Fruit fly (Drosophila melanogaster): ENCODE data around the gene CG16863.

CG16863 gene

dm6 chr2L:13803805-13804560 is 13.2 kb downstream of the CG16863 start:
- TF ChIP-seq h (GFP tag; optimal IDR thresholded peaks at IDR 0.05) (no peak), CrebA (GFP tag; optimal IDR thresholded peaks at IDR 0.05; ENCODE audit: borderline replicate concordance) (no peak), Abd-B (GFP tag; optimal IDR thresholded peaks at IDR 0.05) (no peak), Jra (GFP tag; optimal IDR thresholded peaks at IDR 0.05) (no peak), psq (GFP tag; optimal IDR thresholded peaks at IDR 0.05) (no peak), foxo (GFP tag; optimal IDR thresholded peaks at IDR 0.05) (peak in 1 of 2 experiments; percentile 4), Rel (GFP tag; optimal IDR thresholded peaks at IDR 0.05) (no peak), Rel (tag; optimal IDR thresholded peaks at IDR 0.05) (peak; percentile 52), br (GFP tag; optimal IDR thresholded peaks at IDR 0.05) (peak; percentile 44), usp (GFP tag; optimal IDR thresholded peaks at IDR 0.05) (no peak), dl (GFP tag; optimal IDR thresholded peaks at IDR 0.05; ENCODE audit: insufficient read depth in 1 of 2, partially characterized antibody in 2 of 2) (no peak), Dfd (GFP tag; optimal IDR thresholded peaks at IDR 0.05) (no peak), HLH106 (tag; optimal IDR thresholded peaks at IDR 0.05) (no peak)

DNA sequence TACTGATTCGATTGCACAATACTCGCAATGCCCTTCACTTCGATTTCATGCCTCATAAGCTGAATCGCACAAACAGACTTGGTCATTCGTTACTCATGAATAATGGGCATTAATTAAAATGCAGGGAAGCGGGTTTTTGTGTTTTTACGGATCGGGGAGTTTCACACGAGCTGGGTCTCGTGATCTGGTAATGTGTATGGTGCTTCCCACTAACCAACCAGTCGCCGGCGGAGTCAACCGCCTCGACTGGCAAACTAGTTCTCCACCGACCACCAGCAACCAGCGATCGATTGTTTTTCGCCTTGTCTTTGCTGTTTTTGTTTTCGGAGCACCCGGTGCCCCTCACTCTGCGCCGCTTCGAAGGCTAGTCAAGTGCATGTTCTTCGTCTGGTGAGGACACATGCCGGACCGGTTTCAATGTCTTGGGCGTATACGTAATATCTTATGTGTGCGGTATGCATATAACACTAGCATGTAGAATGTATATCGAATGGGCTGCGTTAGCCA is 13.9 kb downstream of the CG16863 start:
- no peak for TF ChIP-seq Rel (GFP tag; optimal IDR thresholded peaks at IDR 0.05)
- TF ChIP-seq Rel (tag; optimal IDR thresholded peaks at IDR 0.05): peak; percentile 8
- peak; percentile 4 for TF ChIP-seq Dif (GFP tag; optimal IDR thresholded peaks at IDR 0.05; ENCODE audit: partially characterized antibody)
- TF ChIP-seq rgr (GFP tag; optimal IDR thresholded peaks at IDR 0.05): no peak
- TF ChIP-seq Hr83 (GFP tag; optimal IDR thresholded peaks at IDR 0.05; ENCODE audit: poor library complexity, severe bottlenecking): peak; percentile 10

DNA sequence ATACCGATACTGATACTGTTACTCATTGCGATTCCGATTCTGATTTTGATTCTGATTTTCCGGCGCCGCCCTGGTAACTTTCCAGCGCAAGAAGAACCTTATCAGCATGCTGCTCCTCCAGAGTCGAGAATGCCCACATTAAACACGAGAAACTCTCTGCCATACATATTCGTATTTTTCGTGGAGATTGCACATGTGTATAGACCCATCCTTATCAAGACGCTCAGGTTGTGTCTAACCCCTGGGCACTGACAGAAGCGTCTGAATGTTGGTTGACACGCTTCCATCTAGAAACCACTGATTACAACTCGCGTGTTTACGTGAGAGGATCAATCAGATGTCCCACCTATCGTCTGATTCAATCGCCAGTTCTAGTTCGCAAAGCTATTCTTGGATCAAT is 14.4 kb downstream of the CG16863 start:
- no peak for TF ChIP-seq foxo (GFP tag; optimal IDR thresholded peaks at IDR 0.05)
- TF ChIP-seq GATAd (GFP tag; optimal IDR thresholded peaks at IDR 0.05): no peak
- no peak for TF ChIP-seq woc (GFP tag; optimal IDR thresholded peaks at IDR 0.05)
- no peak for TF ChIP-seq Rel (GFP tag; optimal IDR thresholded peaks at IDR 0.05)
- no peak for TF ChIP-seq Rel (tag; optimal IDR thresholded peaks at IDR 0.05)
- TF ChIP-seq sage (GFP tag; optimal IDR thresholded peaks at IDR 0.05): no peak
- no peak for TF ChIP-seq CG9705 (GFP tag; optimal IDR thresholded peaks at IDR 0.05)
- no peak for TF ChIP-seq OdsH (GFP tag; optimal IDR thresholded peaks at IDR 0.05)
- TF ChIP-seq psq (GFP tag; optimal IDR thresholded peaks at IDR 0.05): no peak
- TF ChIP-seq dmrt93B (GFP tag; optimal IDR thresholded peaks at IDR 0.05): no peak
- no peak for TF ChIP-seq N (GFP tag; optimal IDR thresholded peaks at IDR 0.05)
- no peak for TF ChIP-seq Sp1 (GFP tag; optimal IDR thresholded peaks at IDR 0.05)
- TF ChIP-seq fru (GFP tag; optimal IDR thresholded peaks at IDR 0.05): no peak
- no peak for TF ChIP-seq Hnf4 (GFP tag; optimal IDR thresholded peaks at IDR 0.05)
- TF ChIP-seq Jra (GFP tag; optimal IDR thresholded peaks at IDR 0.05): no peak
- no peak for TF ChIP-seq lola (GFP tag; optimal IDR thresholded peaks at IDR 0.05)
- TF ChIP-seq Dfd (GFP tag; optimal IDR thresholded peaks at IDR 0.05): no peak
- no peak for TF ChIP-seq tai (GFP tag; optimal IDR thresholded peaks at IDR 0.05)

- no peak for TF ChIP-seq Dfd (GFP tag; optimal IDR thresholded peaks at IDR 0.05)
- no peak for TF ChIP-seq Jra (GFP tag; optimal IDR thresholded peaks at IDR 0.05)
- TF ChIP-seq fru (GFP tag; optimal IDR thresholded peaks at IDR 0.05): peak; percentile 42
- peak; percentile 13 for TF ChIP-seq OdsH (GFP tag; optimal IDR thresholded peaks at IDR 0.05)
- no peak for TF ChIP-seq Hr78 (GFP tag; optimal IDR thresholded peaks at IDR 0.05)
- TF ChIP-seq rgr (GFP tag; optimal IDR thresholded peaks at IDR 0.05): peak; percentile 52
- peak; percentile 55 for TF ChIP-seq h (GFP tag; optimal IDR thresholded peaks at IDR 0.05)
- TF ChIP-seq Hr83 (GFP tag; optimal IDR thresholded peaks at IDR 0.05; ENCODE audit: poor library complexity, severe bottlenecking): peak; percentile 76
Observed at dm6 chr2L:13807097-13807496, 16.3 kb downstream of the CG16863 start.

DNA sequence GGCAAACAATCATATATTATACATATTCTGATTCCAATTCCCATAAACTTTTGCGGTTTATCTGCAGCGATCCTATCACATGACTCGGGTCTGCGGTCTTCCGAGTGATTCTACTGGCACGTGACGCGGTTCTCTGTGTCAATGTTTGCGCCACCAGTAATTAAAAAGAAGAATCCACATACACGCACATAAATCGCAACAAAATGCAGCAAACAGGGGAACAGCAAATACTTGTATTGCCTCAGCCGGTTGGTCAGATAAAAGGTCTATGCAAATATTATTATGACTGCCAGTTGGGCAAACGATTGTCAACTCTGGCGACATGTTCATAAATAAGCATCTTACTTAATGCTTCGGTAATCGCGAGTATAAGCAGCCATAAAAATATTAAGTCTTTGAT is 17.2 kb downstream of the CG16863 start:
- TF ChIP-seq brk (GFP tag; optimal IDR thresholded peaks at IDR 0.05): no peak
- no peak for TF ChIP-seq Hr78 (GFP tag; optimal IDR thresholded peaks at IDR 0.05)
- peak; percentile 34 for TF ChIP-seq OdsH (GFP tag; optimal IDR thresholded peaks at IDR 0.05)
- no peak for TF ChIP-seq fru (GFP tag; optimal IDR thresholded peaks at IDR 0.05)
- no peak for TF ChIP-seq Abd-B (GFP tag; optimal IDR thresholded peaks at IDR 0.05)
- no peak for TF ChIP-seq woc (GFP tag; optimal IDR thresholded peaks at IDR 0.05)
- TF ChIP-seq Hnf4 (GFP tag; optimal IDR thresholded peaks at IDR 0.05): no peak
- no peak for TF ChIP-seq dmrt93B (GFP tag; optimal IDR thresholded peaks at IDR 0.05)
- TF ChIP-seq HLH106 (tag; optimal IDR thresholded peaks at IDR 0.05): no peak
- TF ChIP-seq Myc (optimal IDR thresholded peaks at IDR 0.05): no peak
- TF ChIP-seq sage (GFP tag; optimal IDR thresholded peaks at IDR 0.05): no peak
- TF ChIP-seq pan (optimal IDR thresholded peaks at IDR 0.05): no peak
- no peak for TF ChIP-seq psq (GFP tag; optimal IDR thresholded peaks at IDR 0.05)
- no peak for TF ChIP-seq dl (GFP tag; optimal IDR thresholded peaks at IDR 0.05; ENCODE audit: insufficient read depth in 1 of 2, partially characterized antibody in 2 of 2)
- no peak for TF ChIP-seq CG9705 (GFP tag; optimal IDR thresholded peaks at IDR 0.05)
- TF ChIP-seq N (GFP tag; optimal IDR thresholded peaks at IDR 0.05): no peak
- peak; percentile 3 for TF ChIP-seq CG32264 (GFP tag; optimal IDR thresholded peaks at IDR 0.05)
- peak; percentile 64 for TF ChIP-seq Hr83 (GFP tag; optimal IDR thresholded peaks at IDR 0.05; ENCODE audit: poor library complexity, severe bottlenecking)
- no peak for TF ChIP-seq ey (GFP tag; optimal IDR thresholded peaks at IDR 0.05)
- no peak for TF ChIP-seq GATAd (GFP tag; optimal IDR thresholded peaks at IDR 0.05)
- TF ChIP-seq foxo (GFP tag; optimal IDR thresholded peaks at IDR 0.05): no peak
- no peak for TF ChIP-seq Vsx2 (GFP tag; optimal IDR thresholded peaks at IDR 0.05; ENCODE audit: partially characterized antibody)
- TF ChIP-seq Mio (GFP tag; optimal IDR thresholded peaks at IDR 0.05): no peak
- no peak for TF ChIP-seq br (GFP tag; optimal IDR thresholded peaks at IDR 0.05)
- no peak for TF ChIP-seq CrebA (GFP tag; optimal IDR thresholded peaks at IDR 0.05; ENCODE audit: borderline replicate concordance)
- TF ChIP-seq tai (GFP tag; optimal IDR thresholded peaks at IDR 0.05): no peak
- peak; percentile 45 for TF ChIP-seq rgr (GFP tag; optimal IDR thresholded peaks at IDR 0.05)
- no peak for TF ChIP-seq usp (GFP tag; optimal IDR thresholded peaks at IDR 0.05)
- TF ChIP-seq Sp1 (GFP tag; optimal IDR thresholded peaks at IDR 0.05): peak; percentile 38
- no peak for TF ChIP-seq Dfd (GFP tag; optimal IDR thresholded peaks at IDR 0.05)
